Fruit fly (Drosophila melanogaster): ENCODE results near the gene tgo.

tgo gene

DNA sequence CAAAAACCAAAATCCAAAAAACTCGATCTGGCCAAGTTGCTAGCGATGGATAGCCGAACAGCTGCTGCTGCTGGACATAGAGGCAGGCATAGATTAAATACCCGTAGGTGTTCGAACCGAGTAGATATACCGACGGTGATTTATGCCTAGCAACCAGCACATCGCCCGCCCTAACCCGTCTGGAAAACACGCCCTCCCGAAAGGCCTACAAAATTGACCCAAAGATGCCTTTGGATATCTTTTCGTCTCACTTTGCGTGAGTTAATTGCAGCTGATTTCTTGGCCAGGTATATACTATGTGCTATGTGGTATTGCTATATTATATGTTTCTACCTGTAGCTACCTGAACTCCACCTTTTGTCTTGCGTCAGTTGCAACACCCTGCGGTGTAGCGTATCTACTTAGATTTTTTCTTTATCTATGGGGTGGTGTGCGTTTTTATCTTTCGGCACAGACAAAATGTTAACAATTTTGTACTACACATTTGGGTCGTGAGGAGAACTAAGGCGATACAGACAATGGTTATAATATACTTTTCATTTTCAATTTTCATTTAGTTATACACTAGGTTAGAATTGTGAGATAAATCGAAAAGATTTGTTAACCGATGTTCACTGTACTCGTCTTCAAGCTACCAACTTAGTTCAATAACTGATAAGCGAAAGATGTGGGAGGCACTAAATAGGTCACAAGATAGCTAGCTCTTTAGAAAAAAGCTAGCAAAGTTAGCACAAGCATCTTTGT, 10.4 kb upstream of the tgo start (continued):
- TF ChIP-seq Antp (GFP tag; optimal IDR thresholded peaks at IDR 0.05) (no peak), cad (GFP tag; optimal IDR thresholded peaks at IDR 0.05) (peak; percentile 59), ro (GFP tag; IDR thresholded peaks at IDR 0.05) (no peak), Eip74EF (GFP tag; optimal IDR thresholded peaks at IDR 0.05) (no peak), ap (GFP tag; IDR thresholded peaks at IDR 0.05) (no peak), Med (GFP tag) (peak; percentile 64), Kr (GFP tag; optimal IDR thresholded peaks at IDR 0.05) (peak; percentile 37), CG7963 (GFP tag; IDR thresholded peaks at IDR 0.05; ENCODE audit: partially characterized antibody) (no peak), CG43689 (GFP tag; IDR thresholded peaks at IDR 0.05) (no peak), Atf-2 (GFP tag; optimal IDR thresholded peaks at IDR 0.05) (no peak), CG8924 (tag; optimal IDR thresholded peaks at IDR 0.05) (peak; percentile 11)

DNA sequence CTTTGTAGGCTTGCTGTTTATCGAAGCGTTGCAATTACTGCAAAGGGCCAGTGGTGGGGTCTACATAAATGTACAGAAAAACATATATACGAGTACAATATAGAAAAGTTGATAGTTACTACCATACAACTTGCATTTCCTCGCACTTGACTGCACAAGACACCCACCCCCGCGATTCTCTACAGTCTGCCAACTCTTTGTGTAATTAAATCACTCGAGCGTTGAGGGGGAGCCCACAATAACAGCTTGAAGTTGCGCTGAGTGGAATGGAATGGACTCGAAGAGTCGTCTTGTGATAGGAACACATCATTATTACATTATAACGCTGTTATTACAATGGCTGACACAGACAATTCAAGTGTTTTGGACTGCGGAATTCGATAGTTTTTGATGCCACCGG, 9.6 kb upstream of the tgo start:
- TF ChIP-seq CG8765 (GFP tag; IDR thresholded peaks at IDR 0.05) (no peak), nerfin-2 (GFP tag; IDR thresholded peaks at IDR 0.05; ENCODE audit: partially characterized antibody) (no peak), Kr (GFP tag; optimal IDR thresholded peaks at IDR 0.05) (no peak), mld (GFP tag; IDR thresholded peaks at IDR 0.05; ENCODE audit: partially characterized antibody) (no peak), rib (GFP tag; IDR thresholded peaks at IDR 0.05) (no peak), Neu2 (GFP tag; optimal IDR thresholded peaks at IDR 0.05; ENCODE audit: borderline replicate concordance) (no peak), CG6683 (GFP tag; optimal IDR thresholded peaks at IDR 0.05) (no peak), pnt (GFP tag; optimal IDR thresholded peaks at IDR 0.05) (no peak), pros (GFP tag; optimal IDR thresholded peaks at IDR 0.05) (peak; percentile 71), CG7372 (GFP tag; IDR thresholded peaks at IDR 0.05) (no peak), CG11723 (GFP tag; optimal IDR thresholded peaks at IDR 0.05) (no peak), CG10366 (GFP tag; IDR thresholded peaks at IDR 0.05) (no peak), sens (GFP tag) (peak; percentile 22), crol (GFP tag; IDR thresholded peaks at IDR 0.05) (peak; percentile 65), sisA (GFP tag; IDR thresholded peaks at IDR 0.05) (no peak), sr (GFP tag; IDR thresholded peaks at IDR 0.05) (no peak), CG32532 (GFP tag; IDR thresholded peaks at IDR 0.05) (no peak), sqz (GFP tag; optimal IDR thresholded peaks at IDR 0.05) (no peak), CG11093 (GFP tag; IDR thresholded peaks at IDR 0.05) (no peak), dmrt11E (tag; optimal IDR thresholded peaks at IDR 0.05) (no peak), ranshi (GFP tag; IDR thresholded peaks at IDR 0.05) (no peak), z (GFP tag; IDR thresholded peaks at IDR 0.05) (peak; percentile 79), MTF-1 (GFP tag; optimal IDR thresholded peaks at IDR 0.05; ENCODE audit: borderline replicate concordance) (no peak), Lhr (GFP tag; optimal IDR thresholded peaks at IDR 0.05) (no peak), D19B (GFP tag; optimal IDR thresholded peaks at IDR 0.05) (no peak), D (optimal IDR thresholded peaks at IDR 0.05) (no peak), D (GFP tag; optimal IDR thresholded peaks at IDR 0.05) (no peak), ab (GFP tag; optimal IDR thresholded peaks at IDR 0.05) (no peak), CG3995 (GFP tag; optimal IDR thresholded peaks at IDR 0.05) (no peak), CG18476 (GFP tag; optimal IDR thresholded peaks at IDR 0.05) (no peak), CG17568 (GFP tag; optimal IDR thresholded peaks at IDR 0.05) (no peak), otp (GFP tag; IDR thresholded peaks at IDR 0.05) (no peak), vnd (GFP tag; IDR thresholded peaks at IDR 0.05; ENCODE audit: partially characterized antibody) (no peak), CG18619 (GFP tag; optimal IDR thresholded peaks at IDR 0.05) (no peak), CG12391 (tag; optimal IDR thresholded peaks at IDR 0.05) (no peak), Med (GFP tag) (peak; percentile 66), CG5180 (GFP tag; optimal IDR thresholded peaks at IDR 0.05) (no peak), Tbp (GFP tag; optimal IDR thresholded peaks at IDR 0.05) (no peak), amos (GFP tag; IDR thresholded peaks at IDR 0.05; ENCODE audit: partially characterized antibody) (no peak), tna (GFP tag; IDR thresholded peaks at IDR 0.05; ENCODE audit: partially characterized antibody) (no peak)

Measured in whole organism, embryonic.